Worm (Caenorhabditis elegans): Measurements from ENCODE around the gene rev-1.

DNA sequence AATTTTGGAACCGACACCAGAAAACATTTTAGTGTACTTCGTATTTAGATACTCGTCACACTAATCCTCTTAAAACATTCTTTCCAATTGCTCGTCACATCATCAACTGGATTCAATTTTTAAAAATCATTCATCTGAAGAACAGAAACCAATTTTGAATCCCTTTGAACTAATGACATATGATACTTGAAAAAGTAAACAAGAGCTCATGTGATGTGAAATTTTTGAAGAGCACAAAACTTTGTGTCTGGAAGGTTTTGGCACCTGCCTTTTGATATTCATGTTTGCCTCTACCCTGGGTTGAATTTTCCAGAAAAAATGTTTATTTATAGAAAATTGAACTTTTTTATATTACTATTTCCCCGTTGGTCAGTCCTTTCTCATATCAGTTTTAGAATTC lies 11.7 kb upstream of the rev-1 start:
- TF ChIP-seq egl-27 (tag; optimal IDR thresholded peaks at IDR 0.05) (no peak), ztf-11 (tag; optimal IDR thresholded peaks at IDR 0.05) (no peak), dve-1 (tag; optimal IDR thresholded peaks at IDR 0.05; ENCODE audit: insufficient read depth) (peak; percentile 45), ceh-44 (GFP tag; IDR thresholded peaks at IDR 0.05) (no peak), jun-1 (tag; optimal IDR thresholded peaks at IDR 0.05) (no peak)

Measured in whole organism, L4 larva.